Fruit fly (Drosophila melanogaster): ENCODE results near the gene cher.

- peak; percentile 14 to 34 for TF ChIP-seq CTCF (optimal IDR thresholded peaks at IDR 0.05)
- no peak for TF ChIP-seq CG8478 (optimal IDR thresholded peaks at IDR 0.05)
Measured at dm6 chr3R:17072526-17073114, 52.6 kb downstream of the cher start, which contains the start of the genes Ns1 and mRpS11.

All from S2 (cell line).